Worm (Caenorhabditis elegans) whole organism, L3 larva: ENCODE data around the gene srm-6.

Experiments
- ama-1 ChIP-seq: fragments of 150-350 bp; optimal IDR thresholded peaks from 2 replicates; lab custom pipeline; 2018
- ceh-16 ChIP-seq: sonication (generic microtip); optimal IDR thresholded peaks from 2 replicates; lab custom pipeline; 2017; ENCODE audit warnings: missing biosample characterization, missing genetic modification characterization
- egl-5 ChIP-seq: fragments of 150-350 bp; optimal IDR thresholded peaks from 2 replicates; lab custom pipeline; 2017; ENCODE audit warnings: missing biosample characterization, missing genetic modification reagents, missing genetic modification characterization, inconsistent platforms
- elt-2 ChIP-seq: sonication (generic microtip); optimal IDR thresholded peaks from 2 replicates; lab custom pipeline; 2016; ENCODE audit warnings: missing genetic modification reagents, mild to moderate bottlenecking, missing genetic modification characterization, missing compliant biosample characterization
- jun-1 ChIP-seq: fragments of 150-350 bp; optimal IDR thresholded peaks from 2 replicates; lab custom pipeline; 2014; ENCODE audit warnings: missing biosample characterization, missing genetic modification reagents, missing genetic modification characterization
- nhr-11 ChIP-seq: fragments of 150-350 bp; optimal IDR thresholded peaks from 2 replicates; lab custom pipeline; 2014; ENCODE audit warnings: missing biosample characterization, missing genetic modification characterization
- nhr-76 ChIP-seq: fragments of 150-350 bp; sonication (generic microtip); optimal IDR thresholded peaks from 5 replicates; lab custom pipeline; 2014; ENCODE audit warnings: missing biosample characterization, missing genetic modification characterization
- tbx-2 ChIP-seq: sonication (generic microtip); optimal IDR thresholded peaks from 2 replicates; lab custom pipeline; 2016; ENCODE audit warnings: mild to moderate bottlenecking, missing genetic modification characterization, missing compliant biosample characterization
- zag-1 ChIP-seq: fragments of 150-350 bp; optimal IDR thresholded peaks from 2 replicates; lab custom pipeline; 2014; ENCODE audit warnings: missing biosample characterization, missing genetic modification characterization
- ztf-11 ChIP-seq: fragments of 150-350 bp; optimal IDR thresholded peaks from 2 replicates; lab custom pipeline; 2014; ENCODE audit warnings: missing biosample characterization, missing genetic modification characterization
- ztf-4 ChIP-seq: fragments of 150-350 bp; optimal IDR thresholded peaks from 2 replicates; lab custom pipeline; 2014; ENCODE audit warnings: missing biosample characterization, missing genetic modification characterization

- TF ChIP-seq egl-5 (tag; lab: Kevin White, UChicago) (no peak), jun-1 (no peak), elt-2 (no peak), ceh-16 (tag; lab: Kevin White, UChicago) (no peak), ztf-4 (tag; lab: Kevin White, UChicago) (no peak), nhr-11 (tag; lab: Kevin White, UChicago) (no peak), nhr-76 (tag; lab: Kevin White, UChicago) (no peak), ama-1 (lab: Kevin White, UChicago) (no peak), tbx-2 (tag; lab: Kevin White, UChicago) (no peak), zag-1 (no peak), ztf-11 (no peak)
Observed at ce11 chrV:14327776-14328175, 9.0 kb upstream of the srm-6 start, which contains the start of gene F47B8.5.
